Comparison of ENCODE assay signal across 5 worm cellular contexts in genomic region chrV:1570679-1571078, ce11.
A peak's percentile ranks its signal among the peaks of the same experiment; 100 is the strongest.
TF ChIP-seq lines count a peak whose summit lies in the region.

No protein-coding gene starts in this region.

TF ChIP-seq in whole organism, L1 larva, 84 proteins besides CTCF, POLR2A, EP300 and RAD21:
- TF ChIP-seq aha-1 (tag; optimal IDR thresholded peaks at IDR 0.05; lab: Kevin White, UChicago) (no peak), dsc-1 (tag; optimal IDR thresholded peaks at IDR 0.05; lab: Kevin White, UChicago) (peak; percentile 13)

TF ChIP-seq in whole organism, early embryonic, 17 proteins besides CTCF, POLR2A, EP300 and RAD21:
- TF ChIP-seq F13C5.2 (tag; optimal IDR thresholded peaks at IDR 0.05; lab: Kevin White, UChicago): no peak
- TF ChIP-seq hmg-4 (GFP tag; optimal IDR thresholded peaks at IDR 0.05; lab: Kevin White, UChicago): peak; percentile 71

TF ChIP-seq in whole organism, late embryonic, 69 proteins besides CTCF, POLR2A, EP300 and RAD21:
- TF ChIP-seq unc-55 (GFP tag; optimal IDR thresholded peaks at IDR 0.05; lab: Kevin White, UChicago) (peak; percentile 66), ceh-34 (tag; optimal IDR thresholded peaks at IDR 0.05; lab: Kevin White, UChicago) (no peak), ref-2 (tag; optimal IDR thresholded peaks at IDR 0.05; lab: Kevin White, UChicago) (peak; percentile 75), ceh-31 (tag; optimal IDR thresholded peaks at IDR 0.05; lab: Kevin White, UChicago) (peak; percentile 36), tbx-2 (tag; optimal IDR thresholded peaks at IDR 0.05; lab: Kevin White, UChicago) (peak; percentile 37)

TF ChIP-seq in whole organism, midembryonic, 9 proteins besides CTCF, POLR2A, EP300 and RAD21:
- no peak for TF ChIP-seq tab-1 (GFP tag; IDR thresholded peaks at IDR 0.05; lab: Robert Waterston, UW)
- TF ChIP-seq flt-1 (GFP tag; IDR thresholded peaks at IDR 0.05; lab: Robert Waterston, UW): no peak
- TF ChIP-seq ref-1 (GFP tag; conservative IDR thresholded peaks at IDR 0.05; lab: Robert Waterston, UW): no peak
- peak; percentile 43 for TF ChIP-seq cog-1 (tag; optimal IDR thresholded peaks at IDR 0.05; lab: Kevin White, UChicago)
- TF ChIP-seq klf-2 (GFP tag; conservative IDR thresholded peaks at IDR 0.05; lab: Robert Waterston, UW): no peak

TF ChIP-seq in whole organism, mixed stage, embryonic, 35 proteins besides CTCF, POLR2A, EP300 and RAD21:
- TF ChIP-seq M03D4.4 (tag; optimal IDR thresholded peaks at IDR 0.05; lab: Kevin White, UChicago): peak; percentile 24
- TF ChIP-seq nhr-237 (tag; optimal IDR thresholded peaks at IDR 0.05; lab: Kevin White, UChicago): no peak
- peak; percentile 54 for TF ChIP-seq cnd-1 (tag; optimal IDR thresholded peaks at IDR 0.05; lab: Kevin White, UChicago)
- TF ChIP-seq nhr-2 (tag; optimal IDR thresholded peaks at IDR 0.05; lab: Kevin White, UChicago): peak; percentile 38
- TF ChIP-seq unc-120 (tag; optimal IDR thresholded peaks at IDR 0.05; lab: Kevin White, UChicago; ENCODE audit: poor library complexity, severe bottlenecking): no peak
- no peak for TF ChIP-seq snpc-4 (tag; optimal IDR thresholded peaks at IDR 0.05; lab: Kevin White, UChicago)
- no peak for TF ChIP-seq pha-4 (tag; optimal IDR thresholded peaks at IDR 0.05; lab: Kevin White, UChicago)
- TF ChIP-seq elt-1 (tag; optimal IDR thresholded peaks at IDR 0.05; lab: Kevin White, UChicago; ENCODE audit: borderline replicate concordance, insufficient read depth): peak; percentile 39
- peak; percentile 68 for TF ChIP-seq ceh-39 (tag; optimal IDR thresholded peaks at IDR 0.05; lab: Kevin White, UChicago)
- TF ChIP-seq unc-62 (GFP tag; optimal IDR thresholded peaks at IDR 0.05; lab: Kevin White, UChicago): peak; percentile 68
- no peak for TF ChIP-seq nhr-12 (tag; optimal IDR thresholded peaks at IDR 0.05; lab: Kevin White, UChicago)
- no peak for TF ChIP-seq tbx-8 (GFP tag; optimal IDR thresholded peaks at IDR 0.05; lab: Kevin White, UChicago)
- TF ChIP-seq blmp-1 (tag; optimal IDR thresholded peaks at IDR 0.05; lab: Kevin White, UChicago): no peak
- TF ChIP-seq hlh-1 (tag; optimal IDR thresholded peaks at IDR 0.05; lab: Kevin White, UChicago): peak; percentile 49
- TF ChIP-seq ztf-11 (tag; optimal IDR thresholded peaks at IDR 0.05; lab: Kevin White, UChicago): peak; percentile 11
- peak; percentile 56 for TF ChIP-seq mep-1 (tag; optimal IDR thresholded peaks at IDR 0.05; lab: Kevin White, UChicago)
TF ChIP-seq in whole organism, mixed stage, embryonic: peak in this region for 9.

Comparison
In these comparisons a context has a peak if more than half of its experiments do, and no peak if none do; other contexts are left out.
1. Of the 10 proteins assayed by ChIP-seq in both whole organism, L1 larva and whole organism, late embryonic: peak only in whole organism, L1 larva: none; only in whole organism, late embryonic: tbx-2; in both: none; in neither: 9.